Fruit fly (Drosophila melanogaster) whole organism, embryonic: Measurements from ENCODE around the gene GIIIspla2.

ENCODE experiments used
- Bdp1 ChIP-seq: fragments of 200-800 bp; sonication (Bioruptor generic); optimal IDR thresholded peaks from 3 replicates; lab custom pipeline; 2016; ENCODE audit warnings: missing biosample characterization, missing genetic modification characterization
- C15 ChIP-seq: fragments of 200-800 bp; sonication (Bioruptor generic); IDR thresholded peaks from 3 replicates; pipeline ENCODE4 v1.3.6; 2022; ENCODE audit warnings: missing biosample characterization, missing genetic modification characterization
- CG10462 ChIP-seq: fragments of 200-800 bp; sonication (Bioruptor generic); optimal IDR thresholded peaks from 2 replicates; lab custom pipeline; 2016; ENCODE audit warnings: missing biosample characterization, missing genetic modification characterization
- CG10543 ChIP-seq: fragments of 200-800 bp; sonication (Bioruptor generic); optimal IDR thresholded peaks from 3 replicates; lab custom pipeline; 2017; ENCODE audit warnings: missing biosample characterization, mild to moderate bottlenecking, missing genetic modification characterization, moderate library complexity
- CG11560 ChIP-seq: fragments of 200-800 bp; sonication (Bioruptor generic); IDR thresholded peaks from 3 replicates; pipeline ENCODE4 v1.3.6; 2022; ENCODE audit warnings: missing biosample characterization, missing genetic modification characterization
- CG12236 ChIP-seq: fragments of 200-800 bp; sonication (Bioruptor generic); optimal IDR thresholded peaks from 2 replicates; lab custom pipeline; 2016; ENCODE audit warnings: missing biosample characterization, missing genetic modification characterization
- CG12391 ChIP-seq: fragments of 200-800 bp; sonication (Bioruptor generic); optimal IDR thresholded peaks from 3 replicates; lab custom pipeline; 2018; ENCODE audit warnings: missing biosample characterization, mild to moderate bottlenecking, missing genetic modification characterization, moderate library complexity
- CG17385 ChIP-seq: fragments of 200-800 bp; sonication (Bioruptor generic); optimal IDR thresholded peaks from 3 replicates; lab custom pipeline; 2018; ENCODE audit warnings: missing biosample characterization, mild to moderate bottlenecking, missing genetic modification characterization
- CG18764 ChIP-seq: fragments of 200-800 bp; sonication (Bioruptor generic); optimal IDR thresholded peaks from 3 replicates; lab custom pipeline; 2016; ENCODE audit warnings: missing biosample characterization, missing genetic modification characterization
- CG30403 ChIP-seq: fragments of 200-800 bp; sonication (Bioruptor generic); optimal IDR thresholded peaks from 3 replicates; lab custom pipeline; 2016; ENCODE audit warnings: missing biosample characterization, missing genetic modification characterization
- CG32767 ChIP-seq: fragments of 200-800 bp; sonication (Bioruptor generic); IDR thresholded peaks from 2 replicates; pipeline ENCODE4 v1.3.6; 2022; ENCODE audit warnings: missing biosample characterization, missing genetic modification characterization
- CG4360 ChIP-seq: fragments of 200-800 bp; sonication (Bioruptor generic); IDR thresholded peaks from 2 replicates; pipeline ENCODE4 v1.3.6; 2022; ENCODE audit warnings: missing biosample characterization, missing genetic modification characterization
- CG5245 ChIP-seq: fragments of 200-800 bp; sonication (Bioruptor generic); optimal IDR thresholded peaks from 3 replicates; lab custom pipeline; 2016; ENCODE audit warnings: missing biosample characterization, missing genetic modification characterization
- CG6175 ChIP-seq: fragments of 200-800 bp; sonication (Bioruptor generic); IDR thresholded peaks from 3 replicates; pipeline ENCODE4 v1.3.6; 2022; ENCODE audit warnings: missing biosample characterization, missing genetic modification characterization
- CG6254 ChIP-seq: fragments of 200-800 bp; sonication (Bioruptor generic); optimal IDR thresholded peaks from 3 replicates; lab custom pipeline; 2017; ENCODE audit warnings: mild to moderate bottlenecking, missing biosample characterization, missing genetic modification reagents, missing genetic modification characterization
- CG6765 ChIP-seq: fragments of 200-800 bp; sonication (Bioruptor generic); optimal IDR thresholded peaks from 3 replicates; lab custom pipeline; 2017; ENCODE audit warnings: missing biosample characterization, mild to moderate bottlenecking, missing genetic modification characterization
- CG7928 ChIP-seq: fragments of 200-800 bp; sonication (Bioruptor generic); optimal IDR thresholded peaks from 2 replicates; lab custom pipeline; 2017; ENCODE audit warnings: missing biosample characterization, mild to moderate bottlenecking, missing genetic modification characterization
- CG8281 ChIP-seq: fragments of 200-800 bp; sonication (Bioruptor generic); optimal IDR thresholded peaks from 2 replicates; lab custom pipeline; 2018; ENCODE audit warnings: missing biosample characterization, mild to moderate bottlenecking, missing genetic modification characterization, moderate library complexity
- CG8388 ChIP-seq: fragments of 200-800 bp; sonication (Bioruptor generic); optimal IDR thresholded peaks from 2 replicates; lab custom pipeline; 2019; ENCODE audit warnings: missing biosample characterization, mild to moderate bottlenecking, missing genetic modification characterization, moderate library complexity
- CG8478 ChIP-seq: fragments of >200 bp; optimal IDR thresholded peaks from 2 replicates; lab custom pipeline; 2018
- CG9215 ChIP-seq: fragments of 200-800 bp; sonication (Bioruptor generic); IDR thresholded peaks from 2 replicates; pipeline ENCODE4 v1.3.6; 2022; ENCODE audit warnings: missing biosample characterization, missing genetic modification characterization
- CTCF ChIP-seq: fragments of 200-800 bp; sonication (Bioruptor generic); optimal IDR thresholded peaks from 2 replicates; lab custom pipeline; 2017; ENCODE audit warnings: missing biosample characterization, mild to moderate bottlenecking, missing genetic modification characterization, moderate library complexity
- Doc3 ChIP-seq: fragments of 200-800 bp; sonication (Bioruptor generic); IDR thresholded peaks from 3 replicates; pipeline ENCODE4 v1.3.6; 2022; ENCODE audit warnings: missing biosample characterization, missing genetic modification characterization; ENCODE audit not compliant: partially characterized antibody
- Hey ChIP-seq: fragments of 200-800 bp; sonication (Bioruptor generic); optimal IDR thresholded peaks from 3 replicates; lab custom pipeline; 2018; ENCODE audit warnings: missing biosample characterization, mild to moderate bottlenecking, missing genetic modification characterization
- Hr39 ChIP-seq: fragments of >200 bp; optimal IDR thresholded peaks from 2 replicates; lab custom pipeline; 2017
- Jarid2 ChIP-seq: fragments of 200-800 bp; sonication (Bioruptor generic); optimal IDR thresholded peaks from 3 replicates; lab custom pipeline; 2017; ENCODE audit warnings: mild to moderate bottlenecking, missing biosample characterization, missing genetic modification reagents, missing genetic modification characterization
- MESR4 ChIP-seq: fragments of 200-800 bp; sonication (Bioruptor generic); optimal IDR thresholded peaks from 2 replicates; lab custom pipeline; 2018; ENCODE audit warnings: missing biosample characterization, mild to moderate bottlenecking, missing genetic modification characterization, moderate library complexity
- MTF-1 ChIP-seq: fragments of 200-800 bp; sonication (Bioruptor generic); optimal IDR thresholded peaks from 2 replicates; lab custom pipeline; 2018; ENCODE audit warnings: missing biosample characterization, mild to moderate bottlenecking, missing genetic modification characterization, borderline replicate concordance
- Nf-YA ChIP-seq: fragments of 200-800 bp; sonication (Bioruptor generic); IDR thresholded peaks from 2 replicates; pipeline ENCODE4 v1.3.6; 2022; ENCODE audit warnings: missing biosample characterization, missing genetic modification characterization
- Nf-YB ChIP-seq: fragments of 200-800 bp; sonication (Bioruptor generic); optimal IDR thresholded peaks from 3 replicates; lab custom pipeline; 2019; ENCODE audit warnings: missing biosample characterization, mild to moderate bottlenecking, missing genetic modification characterization, moderate library complexity
- Rx ChIP-seq: fragments of 200-800 bp; sonication (Bioruptor generic); IDR thresholded peaks from 2 replicates; pipeline ENCODE4 v1.3.6; 2022; ENCODE audit warnings: missing biosample characterization, missing genetic modification characterization
- Spps ChIP-seq: fragments of 200-800 bp; sonication (Bioruptor generic); optimal IDR thresholded peaks from 2 replicates; lab custom pipeline; 2018; ENCODE audit warnings: missing biosample characterization, mild to moderate bottlenecking, missing genetic modification characterization
- Trl ChIP-seq, 3 experiments: fragments of >200 bp in 2 of 3; fragments of 200-800 bp in 1 of 3; sonication (Bioruptor generic) in 1 of 3; optimal IDR thresholded peaks; 2 replicates in 1 of 3; 3 replicates in 2 of 3; lab custom pipeline; 2016 to 2017; ENCODE audit warnings: missing biosample characterization in 1 of 3, missing genetic modification characterization in 1 of 3
- Usf ChIP-seq: fragments of 200-800 bp; sonication (Bioruptor generic); optimal IDR thresholded peaks from 2 replicates; lab custom pipeline; 2017; ENCODE audit warnings: missing genotype, missing biosample characterization, missing genetic modification characterization
- Xbp1 ChIP-seq: fragments of 200-800 bp; sonication (Bioruptor generic); optimal IDR thresholded peaks from 3 replicates; lab custom pipeline; 2016; ENCODE audit warnings: missing biosample characterization, mild to moderate bottlenecking, missing genetic modification characterization
- chn ChIP-seq: fragments of 200-800 bp; sonication (Bioruptor generic); optimal IDR thresholded peaks from 2 replicates; lab custom pipeline; 2016; ENCODE audit warnings: missing biosample characterization, missing genetic modification characterization
- corto ChIP-seq: fragments of 200-800 bp; sonication (Bioruptor generic); optimal IDR thresholded peaks from 2 replicates; lab custom pipeline; 2016; ENCODE audit warnings: missing biosample characterization, mild to moderate bottlenecking, missing genetic modification characterization, moderate library complexity
- dmrt99B ChIP-seq: fragments of 200-800 bp; sonication (Bioruptor generic); optimal IDR thresholded peaks from 2 replicates; lab custom pipeline; 2018; ENCODE audit warnings: missing biosample characterization, mild to moderate bottlenecking, missing genetic modification characterization, moderate library complexity
- gce ChIP-seq: fragments of 200-800 bp; sonication (Bioruptor generic); IDR thresholded peaks from 3 replicates; pipeline ENCODE4 v1.3.6; 2022; ENCODE audit warnings: missing biosample characterization, missing genetic modification characterization
- gt ChIP-seq: fragments of 200-800 bp; sonication (Bioruptor generic); IDR thresholded peaks from 2 replicates; pipeline ENCODE4 v1.3.6; 2022; ENCODE audit warnings: missing biosample characterization, missing genetic modification characterization
- inv ChIP-seq: fragments of 200-800 bp; sonication (Bioruptor generic); IDR thresholded peaks from 2 replicates; pipeline ENCODE4 v1.3.6; 2022; ENCODE audit warnings: missing biosample characterization, missing genetic modification characterization; ENCODE audit not compliant: partially characterized antibody
- jumu ChIP-seq: fragments of 200-800 bp; sonication (Bioruptor generic); optimal IDR thresholded peaks from 3 replicates; lab custom pipeline; 2016; ENCODE audit warnings: missing biosample characterization, missing genetic modification characterization
- mirr ChIP-seq: fragments of 200-800 bp; sonication (Bioruptor generic); optimal IDR thresholded peaks from 3 replicates; lab custom pipeline; 2018; ENCODE audit warnings: missing biosample characterization, mild to moderate bottlenecking, missing genetic modification characterization
- mld ChIP-seq: fragments of 200-800 bp; sonication (Bioruptor generic); IDR thresholded peaks from 3 replicates; pipeline ENCODE4 v1.3.6; 2022; ENCODE audit warnings: missing biosample characterization, missing genetic modification characterization; ENCODE audit not compliant: partially characterized antibody
- pho ChIP-seq: fragments of 200-800 bp; sonication (Bioruptor generic); optimal IDR thresholded peaks from 2 replicates; lab custom pipeline; 2016; ENCODE audit warnings: missing biosample characterization, missing genetic modification characterization
- pita ChIP-seq: fragments of 200-800 bp; sonication (Bioruptor generic); optimal IDR thresholded peaks from 2 replicates; lab custom pipeline; 2017; ENCODE audit warnings: missing biosample characterization, mild to moderate bottlenecking, missing genetic modification characterization
- pzg ChIP-seq: fragments of 200-800 bp; sonication (Bioruptor generic); optimal IDR thresholded peaks from 3 replicates; lab custom pipeline; 2018; ENCODE audit warnings: missing biosample characterization, mild to moderate bottlenecking, missing genetic modification characterization, moderate library complexity
- seq ChIP-seq: fragments of 200-800 bp; sonication (Bioruptor generic); IDR thresholded peaks from 2 replicates; pipeline ENCODE4 v1.3.6; 2022; ENCODE audit warnings: missing biosample characterization, missing genetic modification characterization
- shn ChIP-seq: fragments of 200-800 bp; sonication (Bioruptor generic); optimal IDR thresholded peaks from 3 replicates; lab custom pipeline; 2016; ENCODE audit warnings: missing biosample characterization, missing genetic modification characterization
- sima ChIP-seq: fragments of 200-800 bp; sonication (Bioruptor generic); optimal IDR thresholded peaks from 2 replicates; lab custom pipeline; 2016; ENCODE audit warnings: missing biosample characterization, missing genetic modification characterization
- sqz ChIP-seq: fragments of 200-800 bp; sonication (Bioruptor generic); optimal IDR thresholded peaks from 3 replicates; lab custom pipeline; 2018; ENCODE audit warnings: missing biosample characterization, mild to moderate bottlenecking, missing genetic modification characterization
- trem ChIP-seq: fragments of 200-800 bp; optimal IDR thresholded peaks from 3 replicates; lab custom pipeline; 2019; ENCODE audit warnings: missing biosample characterization, mild to moderate bottlenecking, missing genetic modification characterization, moderate library complexity
- zfh1 ChIP-seq: fragments of 200-800 bp; sonication (Bioruptor generic); IDR thresholded peaks from 3 replicates; pipeline ENCODE4 v1.3.6; 2022; ENCODE audit warnings: missing biosample characterization, missing genetic modification characterization

Gene GIIIspla2

dm6 chrX:8112715-8113114 is 44.7 kb upstream of the GIIIspla2 start (continued):
- TF ChIP-seq MTF-1 (GFP tag; lab: Kevin White, UChicago): no peak
- TF ChIP-seq Bdp1 (GFP tag; lab: Kevin White, UChicago): no peak
- no peak for TF ChIP-seq sqz (GFP tag; lab: Kevin White, UChicago)
- TF ChIP-seq CG8478: no peak
- TF ChIP-seq mirr (GFP tag; lab: Kevin White, UChicago): no peak
- no peak for TF ChIP-seq CG17385 (GFP tag; lab: Kevin White, UChicago)
- no peak for TF ChIP-seq pho (GFP tag; lab: Kevin White, UChicago)
- TF ChIP-seq CG18764 (GFP tag; lab: Kevin White, UChicago): no peak
- no peak for TF ChIP-seq MESR4 (GFP tag; lab: Kevin White, UChicago)
- TF ChIP-seq pzg: no peak
- no peak for TF ChIP-seq Nf-YA (GFP tag; lab: Robert Waterston, UW)
- no peak for TF ChIP-seq Nf-YB (GFP tag; lab: Kevin White, UChicago)
- no peak for TF ChIP-seq CG10543 (GFP tag; lab: Kevin White, UChicago)
- no peak for TF ChIP-seq chn (GFP tag; lab: Kevin White, UChicago)
- no peak for TF ChIP-seq Usf (GFP tag; lab: Kevin White, UChicago)
- TF ChIP-seq Xbp1 (GFP tag; lab: Kevin White, UChicago): peak; percentile 34
- no peak for TF ChIP-seq Jarid2
- TF ChIP-seq CG8388 (GFP tag; lab: Kevin White, UChicago): no peak
- no peak for TF ChIP-seq CG12391 (tag; lab: Kevin White, UChicago)
- peak; percentile 21 for TF ChIP-seq CG6765 (GFP tag; lab: Kevin White, UChicago)
- no peak for TF ChIP-seq CG5245 (GFP tag; lab: Kevin White, UChicago)
- TF ChIP-seq CG7928: no peak
- no peak for TF ChIP-seq pita (GFP tag; lab: Kevin White, UChicago)
- TF ChIP-seq C15 (GFP tag; lab: Robert Waterston, UW): 0 out of 3 replicates have a peak, but pooled peaks have one; percentile 13
- no peak for TF ChIP-seq inv (GFP tag; lab: Robert Waterston, UW)
- TF ChIP-seq CG6175 (GFP tag; lab: Robert Waterston, UW): no peak
- TF ChIP-seq Doc3 (GFP tag; lab: Robert Waterston, UW): no peak
- TF ChIP-seq gt (GFP tag; lab: Robert Waterston, UW): no peak
- no peak for TF ChIP-seq shn (GFP tag; lab: Kevin White, UChicago)
- TF ChIP-seq Rx (GFP tag; lab: Robert Waterston, UW): no peak
- no peak for TF ChIP-seq sima (GFP tag; lab: Kevin White, UChicago)
- no peak for TF ChIP-seq trem (tag; lab: Kevin White, UChicago)
- no peak for TF ChIP-seq seq
- no peak for TF ChIP-seq gce (GFP tag; lab: Robert Waterston, UW)
- peak; percentile 7 for TF ChIP-seq jumu (GFP tag; lab: Kevin White, UChicago)
- TF ChIP-seq CTCF (GFP tag; lab: Kevin White, UChicago): no peak
- no peak for TF ChIP-seq Hey
- TF ChIP-seq dmrt99B: peak; percentile 31
- TF ChIP-seq CG8281 (tag; lab: Kevin White, UChicago): no peak
- TF ChIP-seq CG4360 (GFP tag; lab: Robert Waterston, UW): no peak
- TF ChIP-seq CG32767 (GFP tag; lab: Robert Waterston, UW): no peak
- no peak for TF ChIP-seq corto
- TF ChIP-seq zfh1 (GFP tag; lab: Robert Waterston, UW): no peak
- no peak for TF ChIP-seq Trl (optimal IDR thresholded peaks at IDR 0.05; lab: Kevin White, UChicago)
- peak; percentile 5 for TF ChIP-seq Trl (GFP tag; optimal IDR thresholded peaks at IDR 0.05; lab: Kevin White, UChicago)
- 0 out of 2 replicates have a peak, but pooled peaks have one; percentile 15 for TF ChIP-seq CG9215 (GFP tag; lab: Robert Waterston, UW)
- TF ChIP-seq CG11560 (tag; lab: Robert Waterston, UW): no peak
- no peak for TF ChIP-seq mld
- TF ChIP-seq CG6254: no peak
- no peak for TF ChIP-seq CG10462 (GFP tag; lab: Kevin White, UChicago)
- peak; percentile 30 for TF ChIP-seq CG30403
- no peak for TF ChIP-seq Spps (tag; lab: Kevin White, UChicago)
- no peak for TF ChIP-seq Hr39 (lab: Kevin White, UChicago)
- TF ChIP-seq CG12236 (GFP tag; lab: Kevin White, UChicago): no peak
